Fruit fly (Drosophila melanogaster) whole organism, prepupa: Measurements from ENCODE around the gene KLHL18.
A peak's percentile ranks its signal among the peaks of the same experiment; 100 is the strongest.

Source experiments
- CG10631 ChIP-seq: fragments of 200-800 bp; sonication (Bioruptor generic); optimal IDR thresholded peaks from 2 replicates; lab custom pipeline; 2016; ENCODE audit warnings: missing biosample characterization, missing genetic modification characterization
- CG10669 ChIP-seq: fragments of 200-800 bp; sonication (Bioruptor generic); optimal IDR thresholded peaks from 3 replicates; lab custom pipeline; 2018; ENCODE audit warnings: missing biosample characterization, mild to moderate bottlenecking, missing genetic modification characterization, moderate library complexity
- CG11294 ChIP-seq: fragments of 200-800 bp; sonication (Bioruptor generic); IDR thresholded peaks from 2 replicates; pipeline ENCODE4 v1.3.6; 2022; ENCODE audit warnings: missing biosample characterization, missing genetic modification characterization
- CG11762 ChIP-seq: fragments of 200-800 bp; sonication (Bioruptor generic); optimal IDR thresholded peaks from 3 replicates; lab custom pipeline; 2016; ENCODE audit warnings: missing biosample characterization, missing genetic modification characterization; ENCODE audit not compliant: insufficient read depth
- CG11902 ChIP-seq: fragments of 200-800 bp; sonication (Bioruptor generic); optimal IDR thresholded peaks from 3 replicates; lab custom pipeline; 2016; ENCODE audit warnings: missing biosample characterization, missing genetic modification characterization
- CG1621 ChIP-seq: fragments of 200-800 bp; sonication (Bioruptor generic); optimal IDR thresholded peaks from 3 replicates; lab custom pipeline; 2018; ENCODE audit warnings: missing biosample characterization, mild to moderate bottlenecking, missing genetic modification characterization
- CG16779 ChIP-seq: fragments of 200-800 bp; sonication (Bioruptor generic); optimal IDR thresholded peaks from 3 replicates; lab custom pipeline; 2017; ENCODE audit warnings: missing biosample characterization, mild to moderate bottlenecking, missing genetic modification characterization
- CG31627 ChIP-seq: fragments of 200-800 bp; sonication (Bioruptor generic); optimal IDR thresholded peaks from 3 replicates; lab custom pipeline; 2016; ENCODE audit warnings: missing biosample characterization, missing genetic modification characterization
- CG32006 ChIP-seq: fragments of 200-800 bp; sonication (Bioruptor generic); optimal IDR thresholded peaks from 3 replicates; lab custom pipeline; 2017; ENCODE audit warnings: missing biosample characterization, mild to moderate bottlenecking, missing genetic modification characterization
- CG4318 ChIP-seq: fragments of 200-800 bp; sonication (Bioruptor generic); optimal IDR thresholded peaks from 3 replicates; lab custom pipeline; 2017; ENCODE audit warnings: missing biosample characterization, mild to moderate bottlenecking, missing genetic modification characterization
- CG6163 ChIP-seq: fragments of 200-800 bp; sonication (Bioruptor generic); IDR thresholded peaks from 3 replicates; pipeline ENCODE4 v1.3.6; 2022; ENCODE audit warnings: missing biosample characterization, missing genetic modification characterization
- CG6276 ChIP-seq: fragments of 200-800 bp; sonication (Bioruptor generic); optimal IDR thresholded peaks from 2 replicates; lab custom pipeline; 2017; ENCODE audit warnings: missing biosample characterization, mild to moderate bottlenecking, missing genetic modification characterization
- CG6792 ChIP-seq: fragments of 200-800 bp; sonication (Bioruptor generic); optimal IDR thresholded peaks from 3 replicates; lab custom pipeline; 2016; ENCODE audit warnings: missing biosample characterization, missing genetic modification characterization
- CG6808 ChIP-seq: fragments of 200-800 bp; sonication (Bioruptor generic); optimal IDR thresholded peaks from 3 replicates; lab custom pipeline; 2017; ENCODE audit warnings: missing biosample characterization, missing genetic modification characterization, mild to moderate bottlenecking, moderate library complexity, missing genetic modification reagents
- CG6854 ChIP-seq: fragments of 200-800 bp; sonication (Bioruptor generic); optimal IDR thresholded peaks from 2 replicates; lab custom pipeline; 2017; ENCODE audit warnings: missing biosample characterization, mild to moderate bottlenecking, missing genetic modification characterization
- CG8119 ChIP-seq: fragments of 200-800 bp; sonication (Bioruptor generic); IDR thresholded peaks from 3 replicates; pipeline ENCODE4 v1.3.6; 2022; ENCODE audit warnings: missing biosample characterization, missing genetic modification characterization
- CG8319 ChIP-seq: fragments of 200-800 bp; sonication (Bioruptor generic); optimal IDR thresholded peaks from 3 replicates; lab custom pipeline; 2016; ENCODE audit warnings: missing biosample characterization, missing genetic modification characterization
- CG8632 ChIP-seq: fragments of 200-800 bp; sonication (Bioruptor generic); optimal IDR thresholded peaks from 3 replicates; lab custom pipeline; 2016; ENCODE audit warnings: missing biosample characterization, missing genetic modification characterization
- CG9139 ChIP-seq: fragments of 200-800 bp; sonication (Bioruptor generic); optimal IDR thresholded peaks from 3 replicates; lab custom pipeline; 2017; ENCODE audit warnings: missing biosample characterization, mild to moderate bottlenecking, missing genetic modification characterization
- Eip75B ChIP-seq: fragments of 200-800 bp; sonication (Bioruptor generic); optimal IDR thresholded peaks from 3 replicates; lab custom pipeline; 2016; ENCODE audit warnings: missing biosample characterization, missing genetic modification characterization
- Eip78C ChIP-seq: fragments of 200-800 bp; sonication (Bioruptor generic); peaks from one replicate; lab custom pipeline; 2016; ENCODE audit warnings: missing biosample characterization, missing genetic modification characterization
- Ets21C ChIP-seq: fragments of 200-800 bp; sonication (Bioruptor generic); optimal IDR thresholded peaks from 3 replicates; lab custom pipeline; 2016; ENCODE audit warnings: missing biosample characterization, missing genetic modification characterization
- Ets96B ChIP-seq: fragments of 200-800 bp; optimal IDR thresholded peaks from 2 replicates; lab custom pipeline; 2019; ENCODE audit warnings: missing biosample characterization, mild to moderate bottlenecking, missing genetic modification characterization, moderate library complexity
- Gug ChIP-seq: fragments of 200-800 bp; sonication (Bioruptor generic); IDR thresholded peaks from 2 replicates; pipeline ENCODE4 v1.3.6; 2022; ENCODE audit warnings: missing biosample characterization, missing genetic modification characterization
- Hr38 ChIP-seq: sonication (Bioruptor generic); optimal IDR thresholded peaks from 2 replicates; lab custom pipeline; 2016; ENCODE audit warnings: missing biosample characterization, missing genetic modification characterization
- Hr39 ChIP-seq: fragments of 200-800 bp; sonication (Bioruptor generic); optimal IDR thresholded peaks from 2 replicates; lab custom pipeline; 2016; ENCODE audit warnings: missing biosample characterization, missing genetic modification characterization
- Hr4 ChIP-seq: fragments of 200-800 bp; sonication (Bioruptor generic); optimal IDR thresholded peaks from 3 replicates; lab custom pipeline; 2016; ENCODE audit warnings: missing biosample characterization, missing genetic modification characterization
- Met ChIP-seq: fragments of 200-800 bp; sonication (Bioruptor generic); optimal IDR thresholded peaks from 3 replicates; lab custom pipeline; 2016; ENCODE audit warnings: missing biosample characterization, missing genetic modification characterization
- OdsH ChIP-seq: fragments of 200-800 bp; sonication (Bioruptor generic); optimal IDR thresholded peaks from 3 replicates; lab custom pipeline; 2016; ENCODE audit warnings: missing biosample characterization, missing genetic modification characterization
- Smox ChIP-seq: fragments of 200-800 bp; sonication (Bioruptor generic); optimal IDR thresholded peaks from 3 replicates; lab custom pipeline; 2016; ENCODE audit warnings: missing biosample characterization, missing genetic modification characterization
- Sox102F ChIP-seq: fragments of 200-800 bp; sonication (Bioruptor generic); optimal IDR thresholded peaks from 2 replicates; lab custom pipeline; 2016; ENCODE audit warnings: missing biosample characterization, mild to moderate bottlenecking, missing genetic modification characterization
- Sox15 ChIP-seq: fragments of 200-800 bp; sonication (Bioruptor generic); optimal IDR thresholded peaks from 3 replicates; lab custom pipeline; 2016; ENCODE audit warnings: missing biosample characterization, missing genetic modification characterization
- cyc ChIP-seq: fragments of 200-800 bp; sonication (Bioruptor generic); optimal IDR thresholded peaks from 3 replicates; lab custom pipeline; 2016; ENCODE audit warnings: missing biosample characterization, missing genetic modification characterization
- dac ChIP-seq: fragments of 200-800 bp; sonication (Bioruptor generic); optimal IDR thresholded peaks from 2 replicates; lab custom pipeline; 2017; ENCODE audit warnings: missing biosample characterization, mild to moderate bottlenecking, missing genetic modification characterization
- dsx ChIP-seq: fragments of 200-800 bp; optimal IDR thresholded peaks from 3 replicates; lab custom pipeline; 2019; ENCODE audit warnings: missing biosample characterization, mild to moderate bottlenecking, missing genetic modification characterization, moderate library complexity; ENCODE audit not compliant: poor library complexity, severe bottlenecking
- esn ChIP-seq: fragments of 200-800 bp; sonication (Bioruptor generic); optimal IDR thresholded peaks from 2 replicates; lab custom pipeline; 2016; ENCODE audit warnings: missing biosample characterization, mild to moderate bottlenecking, missing genetic modification characterization, moderate library complexity
- fd59A ChIP-seq: fragments of 200-800 bp; sonication (Bioruptor generic); optimal IDR thresholded peaks from 2 replicates; lab custom pipeline; 2017; ENCODE audit warnings: missing biosample characterization, mild to moderate bottlenecking, missing genetic modification characterization, missing genetic modification reagents
- fd85E ChIP-seq: fragments of 200-800 bp; sonication (Bioruptor generic); optimal IDR thresholded peaks from 3 replicates; lab custom pipeline; 2016; ENCODE audit warnings: missing biosample characterization, missing genetic modification characterization
- fkh ChIP-seq: fragments of 200-800 bp; sonication (Bioruptor generic); optimal IDR thresholded peaks from 3 replicates; lab custom pipeline; 2017; ENCODE audit warnings: missing biosample characterization, mild to moderate bottlenecking, missing genetic modification characterization, moderate library complexity
- pdm3 ChIP-seq: fragments of 200-800 bp; sonication (Bioruptor generic); optimal IDR thresholded peaks from 3 replicates; lab custom pipeline; 2016; ENCODE audit warnings: missing biosample characterization, missing genetic modification characterization
- salr ChIP-seq, 2 experiments: fragments of 200-800 bp; sonication (Bioruptor generic); optimal IDR thresholded peaks; 3 replicates each; lab custom pipeline; 2016 to 2018; ENCODE audit warnings: missing biosample characterization in 2 of 2, missing genetic modification characterization in 2 of 2, mild to moderate bottlenecking in 1 of 2
- spab ChIP-seq: fragments of 200-800 bp; sonication (Bioruptor generic); optimal IDR thresholded peaks from 2 replicates; lab custom pipeline; 2017; ENCODE audit warnings: missing biosample characterization, mild to moderate bottlenecking, missing genetic modification characterization, missing genetic modification reagents
- ss ChIP-seq, 2 experiments: fragments of 200-800 bp; sonication (Bioruptor generic); optimal IDR thresholded peaks; 2 replicates in 1 of 2; 3 replicates in 1 of 2; lab custom pipeline; 2017 to 2018; ENCODE audit warnings: mild to moderate bottlenecking in 2 of 2, missing biosample characterization in 2 of 2, missing genetic modification characterization in 2 of 2, moderate library complexity in 1 of 2
- svp ChIP-seq: fragments of 200-800 bp; sonication (Bioruptor generic); peaks from one replicate; lab custom pipeline; 2016; ENCODE audit warnings: missing biosample characterization, missing genetic modification characterization
- topi ChIP-seq: fragments of 200-800 bp; sonication (Bioruptor generic); optimal IDR thresholded peaks from 3 replicates; lab custom pipeline; 2016; ENCODE audit warnings: missing biosample characterization, missing genetic modification characterization
- vri ChIP-seq: fragments of 200-800 bp; sonication (Bioruptor generic); optimal IDR thresholded peaks from 3 replicates; lab custom pipeline; 2016; ENCODE audit warnings: missing biosample characterization, mild to moderate bottlenecking, missing genetic modification characterization

KLHL18 gene

DNA sequence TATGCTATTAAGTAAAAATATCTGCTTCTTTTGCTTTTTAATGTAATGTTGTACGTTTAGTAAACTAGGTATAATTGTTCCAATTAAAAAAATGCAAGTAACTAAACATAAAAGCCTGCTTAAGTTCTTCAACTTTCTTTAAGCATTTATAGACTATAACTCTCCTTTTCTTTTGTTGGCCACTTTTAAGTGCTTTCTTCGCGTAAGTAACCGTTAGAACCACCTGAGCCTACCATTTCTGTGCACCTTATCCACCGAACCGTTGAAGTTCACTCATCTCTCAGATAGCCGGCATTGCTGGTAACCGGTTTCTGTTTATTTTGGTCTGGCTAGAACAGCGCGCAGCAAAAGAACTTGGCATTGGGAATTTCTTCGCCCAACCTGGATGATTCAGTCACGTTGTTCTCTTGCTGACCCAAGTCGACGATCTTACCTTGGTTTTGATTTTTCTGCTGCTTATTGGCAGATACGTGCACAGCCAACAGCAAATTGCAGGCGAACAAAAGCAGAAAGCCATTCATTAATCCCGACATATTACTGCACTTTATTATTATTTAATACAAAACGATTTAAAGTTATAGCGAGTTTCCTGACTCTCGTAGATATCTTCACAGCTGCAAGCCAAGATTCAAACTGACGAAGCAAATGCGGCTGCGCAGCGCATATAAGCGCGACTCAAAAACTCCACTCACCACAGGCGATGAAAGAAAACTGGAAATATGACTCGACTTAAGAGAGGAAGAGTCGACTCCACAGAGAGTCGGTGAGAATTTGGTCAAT lies 33.5 kb downstream of the KLHL18 start, which contains the start of gene CG10005:
Gene CG10005 (minus strand): TSS at position 642 of the 780 bp plus-strand sequence.
- TF ChIP-seq esn (GFP tag; lab: Kevin White, UChicago) (no peak), CG9139 (GFP tag; lab: Kevin White, UChicago) (peak; percentile 59), dsx (GFP tag; lab: Kevin White, UChicago) (peak; percentile 15), Sox102F (GFP tag; lab: Kevin White, UChicago) (peak; percentile 27), CG4318 (GFP tag; lab: Kevin White, UChicago) (no peak), Hr4 (GFP tag; lab: Kevin White, UChicago) (no peak), ss (GFP tag; optimal IDR thresholded peaks at IDR 0.05; lab: Kevin White, UChicago) (peak; percentile 22 to 59), CG10669 (GFP tag; lab: Kevin White, UChicago) (no peak), Ets21C (GFP tag; lab: Kevin White, UChicago) (no peak), Met (no peak), CG11762 (GFP tag; lab: Kevin White, UChicago) (no peak), Gug (GFP tag; lab: Robert Waterston, UW) (no peak), topi (GFP tag; lab: Kevin White, UChicago) (peak; percentile 4), CG8632 (GFP tag; lab: Kevin White, UChicago) (no peak), Sox15 (GFP tag; lab: Kevin White, UChicago) (no peak), Eip75B (GFP tag; lab: Kevin White, UChicago) (peak; percentile 49), svp (GFP tag; lab: Kevin White, UChicago) (no peak), CG6854 (GFP tag; lab: Kevin White, UChicago) (peak; percentile 57), vri (GFP tag; lab: Kevin White, UChicago) (peak; percentile 67), CG8319 (GFP tag; lab: Kevin White, UChicago) (no peak), CG32006 (GFP tag; lab: Kevin White, UChicago) (no peak), CG1621 (tag; lab: Kevin White, UChicago) (no peak), pdm3 (GFP tag; lab: Kevin White, UChicago) (no peak), CG16779 (tag; lab: Kevin White, UChicago) (no peak), fd85E (GFP tag; lab: Kevin White, UChicago) (peak; percentile 27), CG6808 (GFP tag; lab: Kevin White, UChicago) (no peak), Eip78C (peak; percentile 77), CG10631 (GFP tag; lab: Kevin White, UChicago) (no peak)

DNA sequence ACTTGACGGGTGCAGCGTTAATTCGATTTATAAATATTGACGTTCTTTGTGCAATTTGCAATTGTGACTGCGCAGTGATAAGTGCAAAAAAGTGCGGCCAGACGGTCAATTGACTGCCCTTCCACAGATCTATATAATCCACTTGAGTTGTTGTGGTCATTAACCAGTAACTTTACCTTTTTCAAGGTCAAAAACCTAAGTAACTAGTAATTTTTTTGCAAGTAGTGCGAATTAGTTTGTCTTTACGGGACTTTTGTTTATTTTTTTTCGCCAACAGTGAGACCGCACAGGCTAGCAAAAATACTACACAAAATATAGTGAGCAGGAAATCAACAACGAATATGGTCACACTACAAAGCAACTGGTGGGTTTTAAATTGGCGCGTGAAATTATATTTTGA lies 35.6 kb downstream of the KLHL18 start, which contains the start of gene Tango9:
Gene Tango9 (minus strand): TSS at position 280 of the 400 bp plus-strand sequence.
- TF ChIP-seq topi (GFP tag; lab: Kevin White, UChicago): peak; percentile 55
- peak; percentile 59 for TF ChIP-seq CG31627 (GFP tag; lab: Kevin White, UChicago)
- TF ChIP-seq vri (GFP tag; lab: Kevin White, UChicago): peak; percentile 29
- no peak for TF ChIP-seq fd59A (GFP tag; lab: Kevin White, UChicago)
- TF ChIP-seq CG8632 (GFP tag; lab: Kevin White, UChicago): peak; percentile 12
- TF ChIP-seq CG11294 (GFP tag; lab: Robert Waterston, UW): no peak
- no peak for TF ChIP-seq Hr38
- no peak for TF ChIP-seq Smox (GFP tag; lab: Kevin White, UChicago)
- TF ChIP-seq CG8119: no peak
- peak; percentile 59 for TF ChIP-seq esn (GFP tag; lab: Kevin White, UChicago)
- no peak for TF ChIP-seq salr (GFP tag; optimal IDR thresholded peaks at IDR 0.05; lab: Kevin White, UChicago)
- peak; percentile 63; the same call in 2 of the 3 replicates for TF ChIP-seq CG6163 (GFP tag; lab: Robert Waterston, UW)
- TF ChIP-seq Met: peak; percentile 58
- TF ChIP-seq Ets21C (GFP tag; lab: Kevin White, UChicago): no peak
- TF ChIP-seq CG11902: peak; percentile 45
- peak; percentile 6 for TF ChIP-seq Hr4 (GFP tag; lab: Kevin White, UChicago)
- peak; percentile 47 for TF ChIP-seq Ets96B (tag; lab: Kevin White, UChicago)
- TF ChIP-seq fkh (GFP tag; lab: Kevin White, UChicago): peak; percentile 66
- no peak for TF ChIP-seq CG6276 (GFP tag; lab: Kevin White, UChicago)
- peak; percentile 31 for TF ChIP-seq pdm3 (GFP tag; lab: Kevin White, UChicago)
- no peak for TF ChIP-seq CG9139 (GFP tag; lab: Kevin White, UChicago)
- TF ChIP-seq dac (GFP tag; lab: Kevin White, UChicago): no peak
- TF ChIP-seq cyc (GFP tag; lab: Kevin White, UChicago): peak; percentile 63
- TF ChIP-seq spab (GFP tag; lab: Kevin White, UChicago): peak; percentile 8
- TF ChIP-seq Hr39 (GFP tag; lab: Kevin White, UChicago): peak; percentile 60
- no peak for TF ChIP-seq Gug (GFP tag; lab: Robert Waterston, UW)
- TF ChIP-seq CG10669 (GFP tag; lab: Kevin White, UChicago): peak; percentile 1
- TF ChIP-seq CG6792 (GFP tag; lab: Kevin White, UChicago): peak; percentile 35
- TF ChIP-seq OdsH (GFP tag; lab: Kevin White, UChicago): peak; percentile 4
- peak; percentile 24 for TF ChIP-seq dsx (GFP tag; lab: Kevin White, UChicago)
